Worm (Caenorhabditis elegans) whole organism, L2 larva: ENCODE measurements around the gene fbxb-21.
"Not testable (repeated sequence)": the region's sequence is repeated elsewhere in the genome, so short reads cannot be mapped to it uniquely, and the experiment has no call there.

Experiments
- blmp-1 ChIP-seq: sonication (generic microtip); optimal IDR thresholded peaks from 2 replicates; lab custom pipeline; 2017; ENCODE audit warnings: missing genetic modification characterization, mild to moderate bottlenecking, missing compliant biosample characterization, antibody characterized with exemption, moderate library complexity; ENCODE audit not compliant: insufficient read depth
- mdl-1 ChIP-seq, 2 experiments: fragments of 150-350 bp in 1 of 2; sonication (generic microtip) in 1 of 2; optimal IDR thresholded peaks; 2 replicates each; lab custom pipeline; 2017; ENCODE audit warnings: missing biosample characterization in 2 of 2, missing genetic modification characterization in 2 of 2
- nhr-10 ChIP-seq: sonication (generic microtip); optimal IDR thresholded peaks from 2 replicates; lab custom pipeline; 2017; ENCODE audit warnings: missing biosample characterization, missing genetic modification characterization
- nhr-21 ChIP-seq: fragments of 150-350 bp; optimal IDR thresholded peaks from 2 replicates; lab custom pipeline; 2014; ENCODE audit warnings: missing biosample characterization, missing genetic modification characterization
- nhr-77 ChIP-seq: fragments of 150-350 bp; optimal IDR thresholded peaks from 2 replicates; lab custom pipeline; 2014; ENCODE audit warnings: missing biosample characterization, missing genetic modification characterization
- zag-1 ChIP-seq: fragments of 150-350 bp; optimal IDR thresholded peaks from 2 replicates; lab custom pipeline; 2014; ENCODE audit warnings: missing biosample characterization, missing genetic modification characterization

ce11 chrII:1632216-1632615 is 16.5 kb downstream of the fbxb-21 start, which contains the start of gene C08E3.13:
- not testable (repeated sequence) for TF ChIP-seq nhr-77; mdl-1 (tag; optimal IDR thresholded peaks at IDR 0.05; lab: Kevin White, UChicago); nhr-10; nhr-21 (tag; lab: Kevin White, UChicago); blmp-1 (tag; lab: Kevin White, UChicago); zag-1 (tag; lab: Kevin White, UChicago)
